Worm (Caenorhabditis elegans): ENCODE measurements around the gene F47B10.3.

Gene F47B10.3

DNA sequence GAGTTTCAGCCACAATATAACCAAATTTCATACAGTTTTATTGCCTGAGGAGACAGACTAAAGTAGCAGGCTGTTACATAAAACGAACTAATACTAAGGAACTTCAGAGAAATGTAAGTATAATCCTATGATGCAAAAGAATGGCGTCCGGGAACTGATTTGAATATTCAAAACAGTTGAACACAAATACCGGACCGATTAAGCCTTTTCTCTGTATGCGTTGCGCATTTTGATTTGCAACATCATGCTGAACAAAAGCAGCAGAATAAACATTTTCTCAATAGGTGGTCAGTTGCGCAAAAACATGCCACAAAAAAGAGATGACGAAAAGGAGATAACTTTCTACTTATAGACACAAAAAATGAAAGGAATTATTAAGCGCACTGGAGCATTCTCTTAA lies 32.0 kb downstream of the F47B10.3 start:
- TF ChIP-seq fos-1 (tag; optimal IDR thresholded peaks at IDR 0.05): no peak
- no peak for TF ChIP-seq ceh-16 (tag; optimal IDR thresholded peaks at IDR 0.05)
- no peak for TF ChIP-seq fkh-10 (GFP tag; optimal IDR thresholded peaks at IDR 0.05)
- TF ChIP-seq ceh-9 (tag; optimal IDR thresholded peaks at IDR 0.05): no peak
- no peak for TF ChIP-seq daf-12 (tag; optimal IDR thresholded peaks at IDR 0.05)
- TF ChIP-seq nhr-11 (tag; optimal IDR thresholded peaks at IDR 0.05): no peak
- no peak for TF ChIP-seq unc-39 (tag; optimal IDR thresholded peaks at IDR 0.05)
- no peak for TF ChIP-seq jun-1 (tag; optimal IDR thresholded peaks at IDR 0.05)
- no peak for TF ChIP-seq lin-15B (tag; optimal IDR thresholded peaks at IDR 0.05)
- no peak for TF ChIP-seq mml-1 (tag; optimal IDR thresholded peaks at IDR 0.05)
- TF ChIP-seq sea-2 (GFP tag; optimal IDR thresholded peaks at IDR 0.05): no peak
- TF ChIP-seq egl-5 (tag; optimal IDR thresholded peaks at IDR 0.05): no peak
- TF ChIP-seq ceh-28 (tag; optimal IDR thresholded peaks at IDR 0.05): no peak
- no peak for TF ChIP-seq nhr-25 (tag; optimal IDR thresholded peaks at IDR 0.05)
- no peak for TF ChIP-seq nhr-237 (tag; optimal IDR thresholded peaks at IDR 0.05)
- no peak for TF ChIP-seq ztf-4 (tag; optimal IDR thresholded peaks at IDR 0.05)
- TF ChIP-seq nhr-28 (tag; optimal IDR thresholded peaks at IDR 0.05): no peak
- no peak for TF ChIP-seq lsy-12 (tag; optimal IDR thresholded peaks at IDR 0.05)
- TF ChIP-seq nhr-43 (tag; optimal IDR thresholded peaks at IDR 0.05; ENCODE audit: poor library complexity, severe bottlenecking): no peak
- TF ChIP-seq ztf-11 (tag; optimal IDR thresholded peaks at IDR 0.05): no peak

- TF ChIP-seq hmg-11 (tag; optimal IDR thresholded peaks at IDR 0.05) (no peak), elt-3 (tag; optimal IDR thresholded peaks at IDR 0.05) (no peak), ceh-9 (tag; optimal IDR thresholded peaks at IDR 0.05) (no peak), nhr-43 (tag; optimal IDR thresholded peaks at IDR 0.05; ENCODE audit: poor library complexity, severe bottlenecking) (no peak), mdl-1 (tag; optimal IDR thresholded peaks at IDR 0.05) (no peak), R02D3.7 (tag; optimal IDR thresholded peaks at IDR 0.05) (no peak), lsy-12 (tag; optimal IDR thresholded peaks at IDR 0.05) (no peak), nhr-67 (tag; optimal IDR thresholded peaks at IDR 0.05) (no peak), nhr-76 (tag; optimal IDR thresholded peaks at IDR 0.05) (no peak), skn-1 (tag; optimal IDR thresholded peaks at IDR 0.05) (no peak), ceh-28 (tag; optimal IDR thresholded peaks at IDR 0.05) (no peak), egl-5 (tag; optimal IDR thresholded peaks at IDR 0.05) (no peak), unc-62 (GFP tag; optimal IDR thresholded peaks at IDR 0.05) (no peak)
Measured at ce11 chrX:10927136-10927535, 35.1 kb downstream of the F47B10.3 start.

- peak; percentile 26 for TF ChIP-seq pha-4 (tag; optimal IDR thresholded peaks at IDR 0.05)
- TF ChIP-seq elt-2 (tag; optimal IDR thresholded peaks at IDR 0.05): peak; percentile 56
- TF ChIP-seq eor-1 (tag; optimal IDR thresholded peaks at IDR 0.05): no peak
Measured at ce11 chrX:10928948-10929563, 37.1 kb downstream of the F47B10.3 start, which contains the start of gene dgn-1. dgn-1 (minus strand) TSS chrX:10928998.

DNA sequence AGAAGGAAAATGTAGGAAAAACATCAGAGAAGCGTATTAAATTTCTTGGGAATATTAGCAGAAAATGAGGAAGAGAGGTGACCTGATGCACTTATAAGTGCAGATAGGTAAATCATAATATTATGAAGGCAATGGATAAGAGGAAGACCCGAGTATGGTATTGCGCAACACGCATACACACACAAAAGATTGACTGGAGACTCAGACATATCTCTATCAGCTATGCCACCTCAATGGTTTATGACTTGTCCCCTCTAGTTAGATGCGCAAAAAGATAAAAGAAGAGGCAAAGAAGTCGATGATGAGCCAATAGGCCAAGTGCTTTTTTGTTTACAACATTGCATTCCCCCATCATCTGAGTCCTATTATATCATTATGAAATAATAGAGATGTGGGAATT lies 40.1 kb downstream of the F47B10.3 start:
- TF ChIP-seq mdl-1 (tag; optimal IDR thresholded peaks at IDR 0.05): no peak
- TF ChIP-seq lin-15B (tag; optimal IDR thresholded peaks at IDR 0.05): no peak
- no peak for TF ChIP-seq elt-2 (tag; optimal IDR thresholded peaks at IDR 0.05)
- no peak for TF ChIP-seq nhr-237 (tag; optimal IDR thresholded peaks at IDR 0.05)
- TF ChIP-seq ama-1 (optimal IDR thresholded peaks at IDR 0.05): no peak
- no peak for TF ChIP-seq fkh-2 (tag; optimal IDR thresholded peaks at IDR 0.05)
- no peak for TF ChIP-seq pha-4 (tag; optimal IDR thresholded peaks at IDR 0.05)
- no peak for TF ChIP-seq nhr-28 (tag; optimal IDR thresholded peaks at IDR 0.05)
- no peak for TF ChIP-seq ceh-28 (tag; optimal IDR thresholded peaks at IDR 0.05)
- TF ChIP-seq sea-2 (GFP tag; optimal IDR thresholded peaks at IDR 0.05): no peak
- TF ChIP-seq ztf-11 (tag; optimal IDR thresholded peaks at IDR 0.05): no peak
- no peak for TF ChIP-seq fkh-10 (GFP tag; optimal IDR thresholded peaks at IDR 0.05)

DNA sequence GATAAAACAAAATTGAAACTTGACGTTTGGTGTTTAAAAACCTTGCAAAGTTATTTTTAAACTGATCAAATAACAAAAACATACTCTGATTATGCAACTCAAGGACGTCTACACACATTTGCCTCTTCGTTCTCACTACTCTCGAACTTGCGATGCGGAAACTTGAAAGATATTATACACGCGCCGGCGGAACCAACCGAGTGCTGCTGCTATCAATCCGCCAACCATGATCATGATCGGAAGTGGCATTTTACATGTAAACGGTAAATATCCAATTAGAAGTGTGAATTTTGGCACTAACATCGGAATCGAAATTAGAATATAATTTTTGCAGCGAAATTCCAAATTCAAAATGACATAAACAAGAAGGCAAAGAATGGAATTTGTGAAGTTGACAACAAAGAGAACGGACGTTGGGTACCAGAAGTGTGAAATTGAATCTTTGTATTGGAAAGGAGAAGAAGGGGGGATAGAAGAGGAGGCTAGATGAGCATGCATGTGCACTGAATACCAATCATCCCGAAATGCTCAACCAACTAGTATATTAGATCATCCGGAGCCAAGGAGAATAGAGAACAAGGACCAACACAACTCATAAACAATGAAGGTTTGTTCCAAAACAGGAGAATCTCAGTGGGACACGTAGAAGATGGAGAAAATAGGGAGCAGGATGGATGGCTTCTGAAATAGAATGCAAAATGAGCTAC lies 41.5 kb downstream of the F47B10.3 start:
- TF ChIP-seq unc-62 (GFP tag; optimal IDR thresholded peaks at IDR 0.05) (no peak), pha-4 (tag; optimal IDR thresholded peaks at IDR 0.05) (no peak), pqm-1 (tag; optimal IDR thresholded peaks at IDR 0.05) (no peak), nfya-1 (tag; optimal IDR thresholded peaks at IDR 0.05; ENCODE audit: insufficient read depth) (no peak)

All from whole organism, L3 larva.